Fruit fly (Drosophila melanogaster) S2 (cell line): ENCODE results near the gene Hph.

ENCODE experiments used
- CG8478 ChIP-seq: fragments of >200 bp; optimal IDR thresholded peaks from 2 replicates; lab custom pipeline; 2018
- CTCF ChIP-seq, 2 experiments: fragments of >200 bp; optimal IDR thresholded peaks; 2 replicates each; lab custom pipeline; 2018

DNA sequence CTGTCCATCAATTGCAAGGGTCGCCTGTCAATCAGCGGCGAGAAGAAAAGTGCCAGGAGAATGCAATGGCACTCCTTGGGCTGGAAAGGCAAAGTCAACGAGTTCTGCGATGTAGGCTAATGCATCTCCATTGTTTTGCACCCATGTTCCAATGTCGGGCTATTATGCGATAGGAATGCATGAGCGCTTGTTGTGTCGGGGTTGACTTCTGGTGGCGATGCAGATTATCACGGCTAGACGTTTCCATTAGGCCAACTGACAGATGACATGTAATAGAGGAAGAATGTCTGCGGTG, 44.1 kb upstream of the Hph start:
- TF ChIP-seq CTCF (optimal IDR thresholded peaks at IDR 0.05; lab: Kevin White, UChicago) (no peak), CG8478 (lab: Kevin White, UChicago) (no peak)
